Worm (Caenorhabditis elegans) whole organism, L3 larva: ENCODE measurements around the gene eat-17.

Experiments
- R02D3.7 ChIP-seq: fragments of 150-350 bp; optimal IDR thresholded peaks from 2 replicates; lab custom pipeline; 2014; ENCODE audit warnings: missing biosample characterization, missing genetic modification characterization
- ZK546.5 ChIP-seq: sonication (generic microtip); optimal IDR thresholded peaks from 2 replicates; lab custom pipeline; 2017; ENCODE audit warnings: missing biosample characterization, missing genetic modification characterization
- aly-2 ChIP-seq: fragments of 150-350 bp; optimal IDR thresholded peaks from 2 replicates; lab custom pipeline; 2014; ENCODE audit warnings: missing biosample characterization, missing genetic modification characterization
- ama-1 ChIP-seq: fragments of 150-350 bp; optimal IDR thresholded peaks from 2 replicates; lab custom pipeline; 2018
- ceh-16 ChIP-seq: sonication (generic microtip); optimal IDR thresholded peaks from 2 replicates; lab custom pipeline; 2017; ENCODE audit warnings: missing biosample characterization, missing genetic modification characterization
- ceh-28 ChIP-seq: fragments of 150-350 bp; optimal IDR thresholded peaks from 2 replicates; lab custom pipeline; 2014; ENCODE audit warnings: missing biosample characterization, missing genetic modification reagents, missing genetic modification characterization
- ceh-82 ChIP-seq: fragments of 150-350 bp; optimal IDR thresholded peaks from 2 replicates; lab custom pipeline; 2014; ENCODE audit warnings: missing biosample characterization, missing genetic modification characterization
- ceh-9 ChIP-seq: sonication (generic microtip); optimal IDR thresholded peaks from 2 replicates; lab custom pipeline; 2018; ENCODE audit warnings: missing biosample characterization, missing genetic modification characterization
- daf-12 ChIP-seq: fragments of 150-350 bp; optimal IDR thresholded peaks from 2 replicates; lab custom pipeline; 2014; ENCODE audit warnings: missing biosample characterization, missing genetic modification reagents, missing genetic modification characterization
- egl-27 ChIP-seq: sonication (generic microtip); optimal IDR thresholded peaks from 4 replicates; lab custom pipeline; 2017; ENCODE audit warnings: missing biosample characterization, missing genetic modification reagents, missing genetic modification characterization
- egl-5 ChIP-seq: fragments of 150-350 bp; optimal IDR thresholded peaks from 2 replicates; lab custom pipeline; 2017; ENCODE audit warnings: missing biosample characterization, missing genetic modification reagents, missing genetic modification characterization, inconsistent platforms
- elt-1 ChIP-seq: fragments of 150-350 bp; optimal IDR thresholded peaks from 2 replicates; lab custom pipeline; 2014; ENCODE audit warnings: missing biosample characterization, missing genetic modification characterization
- elt-2 ChIP-seq: sonication (generic microtip); optimal IDR thresholded peaks from 2 replicates; lab custom pipeline; 2016; ENCODE audit warnings: missing genetic modification reagents, mild to moderate bottlenecking, missing genetic modification characterization, missing compliant biosample characterization
- elt-3 ChIP-seq, 3 experiments: fragments of 150-350 bp in 1 of 3; sonication (generic microtip) in 2 of 3; optimal IDR thresholded peaks; 2 replicates in 2 of 3; 4 replicates in 1 of 3; lab custom pipeline; 2014 to 2017; ENCODE audit warnings: missing biosample characterization in 3 of 3, missing genetic modification characterization in 3 of 3
- eor-1 ChIP-seq, 2 experiments: fragments of 150-350 bp; optimal IDR thresholded peaks; 2 replicates each; lab custom pipeline; 2014 to 2018; ENCODE audit warnings: missing biosample characterization in 2 of 2, missing genetic modification characterization in 2 of 2
- fkh-10 ChIP-seq: sonication (generic microtip); optimal IDR thresholded peaks from 2 replicates; lab custom pipeline; 2017; ENCODE audit warnings: missing biosample characterization, missing genetic modification reagents, missing genetic modification characterization
- fkh-2 ChIP-seq: fragments of 150-350 bp; optimal IDR thresholded peaks from 2 replicates; lab custom pipeline; 2014; ENCODE audit warnings: missing biosample characterization, missing genetic modification reagents, missing genetic modification characterization
- fos-1 ChIP-seq: fragments of 150-350 bp; optimal IDR thresholded peaks from 2 replicates; lab custom pipeline; 2014; ENCODE audit warnings: missing biosample characterization, missing genetic modification characterization
- hmg-11 ChIP-seq: sonication (generic microtip); optimal IDR thresholded peaks from 2 replicates; lab custom pipeline; 2016; ENCODE audit warnings: missing genetic modification characterization, missing compliant biosample characterization
- jun-1 ChIP-seq: fragments of 150-350 bp; optimal IDR thresholded peaks from 2 replicates; lab custom pipeline; 2014; ENCODE audit warnings: missing biosample characterization, missing genetic modification reagents, missing genetic modification characterization
- lin-15B ChIP-seq: fragments of 150-350 bp; optimal IDR thresholded peaks from 2 replicates; lab custom pipeline; 2014; ENCODE audit warnings: missing biosample characterization, missing genetic modification characterization
- lin-39 ChIP-seq: fragments of 150-350 bp; optimal IDR thresholded peaks from 2 replicates; lab custom pipeline; 2018; ENCODE audit warnings: missing biosample characterization, missing genetic modification reagents, missing genetic modification characterization
- lsy-12 ChIP-seq: sonication (generic microtip); optimal IDR thresholded peaks from 2 replicates; lab custom pipeline; 2016; ENCODE audit warnings: mild to moderate bottlenecking, missing genetic modification characterization, missing compliant biosample characterization
- mdl-1 ChIP-seq: fragments of 150-350 bp; optimal IDR thresholded peaks from 2 replicates; lab custom pipeline; 2014; ENCODE audit warnings: missing biosample characterization, missing genetic modification characterization
- mml-1 ChIP-seq: fragments of 150-350 bp; sonication (generic microtip); optimal IDR thresholded peaks from 3 replicates; lab custom pipeline; 2014; ENCODE audit warnings: missing biosample characterization, missing genetic modification characterization
- nfya-1 ChIP-seq: sonication (generic microtip); optimal IDR thresholded peaks from 2 replicates; lab custom pipeline; 2017; ENCODE audit warnings: missing genetic modification characterization, mild to moderate bottlenecking, missing compliant biosample characterization, antibody characterized with exemption, moderate library complexity; ENCODE audit not compliant: insufficient read depth
- nhr-11 ChIP-seq: fragments of 150-350 bp; optimal IDR thresholded peaks from 2 replicates; lab custom pipeline; 2014; ENCODE audit warnings: missing biosample characterization, missing genetic modification characterization
- nhr-12 ChIP-seq: fragments of 150-350 bp; optimal IDR thresholded peaks from 2 replicates; lab custom pipeline; 2014; ENCODE audit warnings: missing biosample characterization, missing genetic modification characterization
- nhr-23 ChIP-seq: fragments of 150-350 bp; optimal IDR thresholded peaks from 2 replicates; lab custom pipeline; 2014; ENCODE audit warnings: missing biosample characterization, missing genetic modification reagents, missing genetic modification characterization
- nhr-237 ChIP-seq: fragments of 150-350 bp; optimal IDR thresholded peaks from 2 replicates; lab custom pipeline; 2014; ENCODE audit warnings: missing biosample characterization, missing genetic modification characterization
- nhr-25 ChIP-seq: sonication (generic microtip); optimal IDR thresholded peaks from 2 replicates; lab custom pipeline; 2017; ENCODE audit warnings: missing biosample characterization, missing genetic modification characterization
- nhr-28 ChIP-seq: fragments of 150-350 bp; optimal IDR thresholded peaks from 2 replicates; lab custom pipeline; 2014; ENCODE audit warnings: missing biosample characterization, missing genetic modification characterization
- nhr-43 ChIP-seq: sonication (generic microtip); optimal IDR thresholded peaks from 2 replicates; lab custom pipeline; 2016; ENCODE audit warnings: mild to moderate bottlenecking, missing genetic modification characterization, missing compliant biosample characterization; ENCODE audit not compliant: poor library complexity, severe bottlenecking
- nhr-67 ChIP-seq: fragments of 150-350 bp; optimal IDR thresholded peaks from 2 replicates; lab custom pipeline; 2014; ENCODE audit warnings: missing biosample characterization, missing genetic modification characterization
- nhr-77 ChIP-seq: fragments of 150-350 bp; optimal IDR thresholded peaks from 2 replicates; lab custom pipeline; 2014; ENCODE audit warnings: missing biosample characterization, missing genetic modification characterization
- pha-4 ChIP-seq: fragments of 150-350 bp; optimal IDR thresholded peaks from 2 replicates; lab custom pipeline; 2014; ENCODE audit warnings: missing biosample characterization, missing genetic modification reagents, missing genetic modification characterization
- pqm-1 ChIP-seq: fragments of 150-350 bp; optimal IDR thresholded peaks from 2 replicates; lab custom pipeline; 2017; ENCODE audit warnings: missing biosample characterization, missing genetic modification characterization, inconsistent platforms
- sea-2 ChIP-seq: fragments of 150-350 bp; sonication (generic microtip); optimal IDR thresholded peaks from 4 replicates; lab custom pipeline; 2014; ENCODE audit warnings: missing biosample characterization, missing genetic modification reagents, missing genetic modification characterization
- skn-1 ChIP-seq: fragments of 150-350 bp; optimal IDR thresholded peaks from 2 replicates; lab custom pipeline; 2014; ENCODE audit warnings: missing biosample characterization, missing genetic modification characterization
- snpc-4 ChIP-seq: fragments of 150-350 bp; optimal IDR thresholded peaks from 2 replicates; lab custom pipeline; 2014; ENCODE audit warnings: missing biosample characterization, missing genetic modification characterization
- tbx-2 ChIP-seq: sonication (generic microtip); optimal IDR thresholded peaks from 2 replicates; lab custom pipeline; 2016; ENCODE audit warnings: mild to moderate bottlenecking, missing genetic modification characterization, missing compliant biosample characterization
- unc-39 ChIP-seq: sonication (generic microtip); optimal IDR thresholded peaks from 4 replicates; lab custom pipeline; 2017; ENCODE audit warnings: missing biosample characterization, missing genetic modification characterization
- unc-62 ChIP-seq: fragments of 150-350 bp; sonication (generic microtip); optimal IDR thresholded peaks from 4 replicates; lab custom pipeline; 2014; ENCODE audit warnings: missing biosample characterization, missing genetic modification reagents, missing genetic modification characterization
- zag-1 ChIP-seq: fragments of 150-350 bp; optimal IDR thresholded peaks from 2 replicates; lab custom pipeline; 2014; ENCODE audit warnings: missing biosample characterization, missing genetic modification characterization
- ztf-11 ChIP-seq: fragments of 150-350 bp; optimal IDR thresholded peaks from 2 replicates; lab custom pipeline; 2014; ENCODE audit warnings: missing biosample characterization, missing genetic modification characterization
- ztf-4 ChIP-seq: fragments of 150-350 bp; optimal IDR thresholded peaks from 2 replicates; lab custom pipeline; 2014; ENCODE audit warnings: missing biosample characterization, missing genetic modification characterization

eat-17 gene

DNA sequence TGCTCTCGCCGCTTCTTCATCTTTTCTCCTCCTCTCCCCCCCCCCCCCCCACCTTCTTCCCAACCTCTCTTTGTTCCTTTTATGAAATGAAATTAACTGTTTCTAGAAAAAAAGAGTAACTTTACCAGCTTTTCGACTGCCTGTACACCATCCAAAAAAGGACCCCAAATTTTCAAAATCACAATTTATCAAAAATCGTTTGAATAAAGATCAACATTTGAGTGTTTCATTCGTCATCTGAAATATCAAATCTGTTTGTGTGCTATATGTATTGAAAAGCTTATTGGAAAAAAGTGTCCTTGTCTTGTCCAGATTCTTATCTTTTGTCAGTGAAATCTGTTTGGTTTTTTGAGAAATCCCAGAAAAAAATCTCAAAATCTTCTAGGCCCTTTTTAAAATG is 34.5 kb upstream of the eat-17 start:
- TF ChIP-seq nhr-25 (tag; lab: Kevin White, UChicago) (no peak), elt-3 (tag; optimal IDR thresholded peaks at IDR 0.05; lab: Kevin White, UChicago) (no peak), pha-4 (tag; lab: Kevin White, UChicago) (no peak), R02D3.7 (tag; lab: Kevin White, UChicago) (no peak), nhr-12 (tag; lab: Kevin White, UChicago) (no peak), tbx-2 (tag; lab: Kevin White, UChicago) (no peak), fkh-2 (tag; lab: Kevin White, UChicago) (no peak), nhr-11 (tag; lab: Kevin White, UChicago) (no peak), ceh-16 (tag; lab: Kevin White, UChicago) (no peak), zag-1 (tag; lab: Kevin White, UChicago) (no peak), nhr-23 (no peak), jun-1 (tag; lab: Kevin White, UChicago) (no peak), mml-1 (tag; lab: Kevin White, UChicago) (no peak), egl-27 (tag; lab: Kevin White, UChicago) (no peak), ama-1 (no peak), ceh-9 (tag; lab: Kevin White, UChicago) (no peak), lin-39 (tag; lab: Kevin White, UChicago) (no peak), eor-1 (tag; optimal IDR thresholded peaks at IDR 0.05; lab: Kevin White, UChicago) (no peak), lin-15B (tag; lab: Kevin White, UChicago) (no peak)

DNA sequence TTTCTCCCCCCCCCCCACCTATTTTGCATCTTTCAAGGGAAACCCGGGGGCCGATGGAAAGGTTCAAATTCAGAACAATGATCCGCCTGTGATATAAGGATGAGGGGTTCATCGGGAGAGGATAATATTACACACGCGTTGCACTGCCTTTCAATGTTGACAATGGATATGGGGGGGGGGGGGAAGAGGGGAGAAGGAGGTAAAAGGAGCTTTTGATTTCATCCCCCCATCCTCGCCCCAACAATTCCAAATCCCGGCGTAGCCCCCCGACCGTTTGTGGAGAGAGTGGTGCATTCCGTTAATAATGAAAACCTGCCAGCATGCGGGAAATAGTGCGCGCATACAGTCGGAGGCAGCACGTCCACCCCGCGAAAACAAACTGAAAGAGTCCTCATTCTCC is 30.5 kb upstream of the eat-17 start:
- TF ChIP-seq pha-4 (tag; lab: Kevin White, UChicago) (peak; percentile 10), ztf-4 (tag; lab: Kevin White, UChicago) (no peak), nhr-25 (tag; lab: Kevin White, UChicago) (peak; percentile 23)

DNA sequence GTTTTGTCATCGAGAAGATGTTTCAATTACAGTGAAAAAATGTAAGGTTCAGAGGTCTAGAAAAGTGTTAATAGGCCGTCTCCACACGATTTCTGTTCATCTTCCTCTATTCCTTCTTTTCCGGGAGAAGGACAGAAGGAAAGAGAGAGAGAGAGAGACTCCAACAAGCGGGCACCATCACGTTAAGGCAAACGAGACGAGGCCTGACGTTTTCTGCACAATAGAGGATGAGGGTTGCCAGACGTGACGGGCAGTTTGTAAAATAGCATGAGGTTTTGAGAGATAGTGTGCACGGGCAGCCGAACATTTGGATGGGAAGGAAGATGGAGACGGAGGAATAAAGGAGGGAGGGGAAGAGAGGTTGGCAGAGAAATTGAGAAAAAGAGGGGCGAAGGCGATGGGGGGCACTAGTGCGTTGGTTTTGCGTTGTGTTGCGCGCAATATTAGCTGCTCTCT is 29.2 kb upstream of the eat-17 start, which contains the start of gene twf-2:
Gene twf-2 (plus strand): TSS at position 405 of the 456 bp plus-strand sequence.
- no peak for TF ChIP-seq sea-2 (GFP tag; lab: Kevin White, UChicago)
- TF ChIP-seq lin-15B (tag; lab: Kevin White, UChicago), result peak; percentile 47
- no peak for TF ChIP-seq R02D3.7 (tag; lab: Kevin White, UChicago)
- peak; percentile 87 for TF ChIP-seq pha-4 (tag; lab: Kevin White, UChicago)
- no peak for TF ChIP-seq elt-3 (tag; optimal IDR thresholded peaks at IDR 0.05; lab: Kevin White, UChicago)
- TF ChIP-seq nhr-28, result no peak
- TF ChIP-seq pqm-1 (tag; lab: Kevin White, UChicago), result peak; percentile 48
- TF ChIP-seq fos-1, result no peak
- no peak for TF ChIP-seq fkh-10 (GFP tag; lab: Kevin White, UChicago)
- TF ChIP-seq eor-1 (tag; optimal IDR thresholded peaks at IDR 0.05; lab: Kevin White, UChicago), result no peak
- no peak for TF ChIP-seq nhr-237
- no peak for TF ChIP-seq egl-27 (tag; lab: Kevin White, UChicago)
- TF ChIP-seq tbx-2 (tag; lab: Kevin White, UChicago), result peak; percentile 40
- no peak for TF ChIP-seq mml-1 (tag; lab: Kevin White, UChicago)
- TF ChIP-seq elt-2, result peak; percentile 61
- TF ChIP-seq snpc-4 (tag; lab: Kevin White, UChicago), result peak; percentile 66
- TF ChIP-seq fkh-2 (tag; lab: Kevin White, UChicago), result no peak
- TF ChIP-seq nhr-43 (tag; lab: Kevin White, UChicago), result no peak
- TF ChIP-seq zag-1 (tag; lab: Kevin White, UChicago), result no peak
- no peak for TF ChIP-seq nhr-67
- TF ChIP-seq ZK546.5, result no peak
- peak; percentile 63 for TF ChIP-seq unc-62 (GFP tag; lab: Kevin White, UChicago)
- TF ChIP-seq nhr-23, result peak; percentile 56
- no peak for TF ChIP-seq ceh-82 (tag; lab: Kevin White, UChicago)
- peak; percentile 88 for TF ChIP-seq egl-5 (tag; lab: Kevin White, UChicago)
- TF ChIP-seq nhr-25 (tag; lab: Kevin White, UChicago), result peak; percentile 35
- peak; percentile 90 for TF ChIP-seq hmg-11 (tag; lab: Kevin White, UChicago)
- TF ChIP-seq lsy-12 (tag; lab: Kevin White, UChicago), result peak; percentile 70
- TF ChIP-seq ceh-16 (tag; lab: Kevin White, UChicago), result no peak
- TF ChIP-seq skn-1, result no peak
- TF ChIP-seq nhr-11 (tag; lab: Kevin White, UChicago), result no peak
- TF ChIP-seq ceh-28 (tag; lab: Kevin White, UChicago), result no peak
- no peak for TF ChIP-seq aly-2
- peak; percentile 80 for TF ChIP-seq nfya-1
- no peak for TF ChIP-seq unc-39 (tag; lab: Kevin White, UChicago)
- no peak for TF ChIP-seq ztf-11
- TF ChIP-seq daf-12 (tag; lab: Kevin White, UChicago), result no peak
- TF ChIP-seq ama-1, result peak; percentile 6
- TF ChIP-seq jun-1 (tag; lab: Kevin White, UChicago), result peak; percentile 9
- peak; percentile 8 for TF ChIP-seq ztf-4 (tag; lab: Kevin White, UChicago)
- TF ChIP-seq ceh-9 (tag; lab: Kevin White, UChicago), result no peak
- peak; percentile 79 for TF ChIP-seq lin-39 (tag; lab: Kevin White, UChicago)
- no peak for TF ChIP-seq nhr-77 (tag; lab: Kevin White, UChicago)
- no peak for TF ChIP-seq nhr-12 (tag; lab: Kevin White, UChicago)
- peak; percentile 39 for TF ChIP-seq elt-1 (tag; lab: Kevin White, UChicago)
- TF ChIP-seq mdl-1 (tag; lab: Kevin White, UChicago), result peak; percentile 40
